Fruit fly (Drosophila melanogaster) whole organism, larva: ENCODE results near the gene CG13293.

Source experiments
- noc ChIP-seq: fragments of 200-800 bp; sonication (Bioruptor generic); optimal IDR thresholded peaks from 3 replicates; lab custom pipeline; 2019; ENCODE audit warnings: missing biosample characterization, mild to moderate bottlenecking, missing genetic modification characterization, moderate library complexity

Gene CG13293

DNA sequence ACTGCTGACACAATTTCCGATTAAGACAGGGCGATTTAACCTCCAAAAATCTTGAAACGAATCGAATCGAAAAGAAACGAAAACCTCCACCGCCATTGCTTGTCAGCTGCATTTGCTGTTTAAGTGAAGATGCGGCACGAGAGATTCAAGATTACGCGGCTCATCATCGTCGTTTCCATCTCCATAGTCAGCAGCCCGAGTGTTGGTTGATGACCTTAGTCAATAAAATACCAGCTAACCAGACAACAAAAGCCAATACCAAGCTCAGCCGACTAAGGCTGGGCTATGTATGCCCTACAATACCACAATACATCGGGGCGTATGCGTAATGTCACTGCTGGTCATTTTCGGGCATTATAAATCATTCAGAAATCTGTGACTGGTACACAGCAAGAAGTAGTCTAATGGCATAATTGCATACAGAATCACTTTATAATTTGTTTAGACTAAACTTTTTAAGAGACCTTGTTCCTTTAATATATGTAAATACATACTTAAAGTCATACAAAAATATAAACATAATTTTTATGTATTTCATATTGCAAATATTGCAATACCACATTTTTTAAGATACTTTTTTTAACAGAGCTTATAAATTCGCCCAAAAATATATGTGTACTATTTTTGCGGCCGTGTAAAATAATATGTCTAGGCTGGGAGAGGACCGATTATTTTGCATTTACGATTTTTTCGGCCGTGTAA lies 58.2 kb downstream of the CG13293 start:
- TF ChIP-seq noc (tag; lab: Kevin White, UChicago): no peak

DNA sequence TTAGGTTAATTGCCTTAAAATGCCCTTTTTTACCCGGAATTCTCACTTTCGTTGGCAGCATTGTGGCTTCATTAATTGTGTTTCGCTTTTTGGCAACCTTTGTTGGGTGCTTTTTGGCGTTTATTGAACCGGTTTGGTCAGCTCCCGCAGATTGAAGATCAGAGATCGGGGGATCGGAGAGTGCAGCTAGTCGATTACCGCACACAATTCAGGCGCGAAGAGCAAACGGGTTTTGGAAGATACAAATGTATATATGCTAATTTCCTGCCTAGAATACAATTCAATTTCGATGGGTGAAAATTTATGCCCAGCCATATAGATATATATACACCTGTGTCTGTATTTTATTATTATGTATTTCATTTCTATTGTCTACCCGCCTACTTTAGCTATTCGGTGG lies 58.9 kb downstream of the CG13293 start:
- TF ChIP-seq noc (tag; lab: Kevin White, UChicago): no peak
